Fruit fly (Drosophila melanogaster) whole organism, embryonic: ENCODE measurements around the gene slp1.

ENCODE experiments used
- ATbp ChIP-seq: fragments of 200-800 bp; sonication (Bioruptor generic); optimal IDR thresholded peaks from 2 replicates; lab custom pipeline; 2017; ENCODE audit warnings: missing biosample characterization, mild to moderate bottlenecking, missing genetic modification characterization, missing genetic modification reagents
- lbe ChIP-seq: fragments of 200-800 bp; sonication (Bioruptor generic); optimal IDR thresholded peaks from 2 replicates; lab custom pipeline; 2016; ENCODE audit warnings: missing biosample characterization, mild to moderate bottlenecking, missing genetic modification characterization
- lola ChIP-seq, 3 experiments: fragments of >200 bp in 2 of 3; fragments of 200-800 bp in 1 of 3; sonication (Bioruptor generic) in 1 of 3; optimal IDR thresholded peaks; 2 replicates each; lab custom pipeline; 2017 to 2019; ENCODE audit warnings: missing biosample characterization in 3 of 3, missing genetic modification characterization in 3 of 3, mild to moderate bottlenecking in 1 of 3, moderate library complexity in 1 of 3
- pho ChIP-seq: fragments of 200-800 bp; sonication (Bioruptor generic); optimal IDR thresholded peaks from 2 replicates; lab custom pipeline; 2016; ENCODE audit warnings: missing biosample characterization, missing genetic modification characterization
- pnt ChIP-seq: fragments of 200-800 bp; sonication (Bioruptor generic); optimal IDR thresholded peaks from 3 replicates; lab custom pipeline; 2016; ENCODE audit warnings: missing biosample characterization, missing genetic modification characterization

dm6 chr2L:3852120-3852519 is 26.6 kb downstream of the slp1 start:
- TF ChIP-seq lbe (GFP tag; lab: Kevin White, UChicago), result no peak
- peak in 1 of 3 experiments; percentile 77 for TF ChIP-seq lola (GFP tag; optimal IDR thresholded peaks at IDR 0.05; lab: Kevin White, UChicago)
- TF ChIP-seq pnt, result peak; percentile 56
- TF ChIP-seq pho, result no peak
- peak; percentile 19 for TF ChIP-seq ATbp
